Worm (Caenorhabditis elegans) whole organism, L2 larva: ENCODE measurements around the gene C27H5.6.

Experiments used
- ama-1 ChIP-seq: fragments of 150-350 bp; optimal IDR thresholded peaks from 2 replicates; lab custom pipeline; 2018; ENCODE audit warnings: inconsistent platforms
- elt-3 ChIP-seq: sonication (generic microtip); optimal IDR thresholded peaks from 2 replicates; lab custom pipeline; 2017; ENCODE audit warnings: missing biosample characterization, missing genetic modification characterization
- lin-13 ChIP-seq: fragments of 150-350 bp; optimal IDR thresholded peaks from 2 replicates; lab custom pipeline; 2014; ENCODE audit warnings: missing biosample characterization, missing genetic modification reagents, missing genetic modification characterization
- mab-5 ChIP-seq: fragments of 150-350 bp; optimal IDR thresholded peaks from 2 replicates; lab custom pipeline; 2014; ENCODE audit warnings: missing biosample characterization, missing genetic modification characterization
- nhr-25 ChIP-seq: fragments of 150-350 bp; sonication (generic microtip); optimal IDR thresholded peaks from 3 replicates; lab custom pipeline; 2014; ENCODE audit warnings: missing biosample characterization, missing genetic modification characterization
- skn-1 ChIP-seq: sonication (generic microtip); optimal IDR thresholded peaks from 2 replicates; lab custom pipeline; 2017; ENCODE audit warnings: missing biosample characterization, missing genetic modification characterization
- snpc-4 ChIP-seq: fragments of 150-350 bp; optimal IDR thresholded peaks from 2 replicates; lab custom pipeline; 2014; ENCODE audit warnings: missing biosample characterization, missing genetic modification characterization

- TF ChIP-seq snpc-4 (tag; lab: Kevin White, UChicago) (no peak), lin-13 (GFP tag; lab: Kevin White, UChicago) (no peak), skn-1 (tag; lab: Kevin White, UChicago) (no peak), ama-1 (lab: Kevin White, UChicago) (no peak), elt-3 (tag; lab: Kevin White, UChicago) (no peak), nhr-25 (tag; lab: Kevin White, UChicago) (no peak), mab-5 (tag; lab: Kevin White, UChicago) (no peak)
These were observed 4.4 kb downstream of the C27H5.6 start for ce11 chrII:7182630-7183029.
